Worm (Caenorhabditis elegans) whole organism, L4/young adult: ENCODE results near the gene F14D2.7.

Source experiments
- W03F9.2 ChIP-seq: fragments of 150-350 bp; optimal IDR thresholded peaks from 2 replicates; lab custom pipeline; 2014; ENCODE audit warnings: missing biosample characterization, missing genetic modification characterization
- dao-5 ChIP-seq: sonication (generic microtip); optimal IDR thresholded peaks from 2 replicates; lab custom pipeline; 2016; ENCODE audit warnings: missing genotype, missing genetic modification characterization, moderate library complexity, missing compliant biosample characterization
- him-1 ChIP-seq: sonication (generic microtip); optimal IDR thresholded peaks from 2 replicates; lab custom pipeline; 2016; ENCODE audit warnings: missing genotype, missing genetic modification reagents, missing genetic modification characterization, missing compliant biosample characterization

Gene F14D2.7

DNA sequence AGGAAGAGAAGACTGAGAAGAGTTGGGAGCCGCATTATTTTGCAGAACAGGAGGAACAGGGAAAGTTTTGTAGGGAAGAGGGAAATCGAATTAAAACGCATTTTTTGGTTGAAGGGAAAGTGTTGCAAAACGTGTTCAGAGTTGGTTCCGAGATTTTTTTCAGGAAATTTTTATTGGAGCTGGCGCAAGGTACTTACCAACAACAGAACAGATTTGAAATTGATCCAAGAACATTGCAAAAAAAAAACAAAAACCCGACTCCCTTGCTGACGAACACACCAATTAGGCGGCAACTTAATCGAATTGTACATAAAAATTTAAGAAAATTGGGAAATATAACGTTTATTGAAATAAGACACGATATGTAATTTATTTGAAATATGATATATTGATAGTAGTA lies at the start of gene F14D2.7:
Gene F14D2.7 (minus strand): TSS at position 101 of the 400 bp plus-strand sequence.
- TF ChIP-seq dao-5 (tag; lab: Kevin White, UChicago) (no peak), him-1 (no peak), W03F9.2 (tag; lab: Kevin White, UChicago) (no peak)

DNA sequence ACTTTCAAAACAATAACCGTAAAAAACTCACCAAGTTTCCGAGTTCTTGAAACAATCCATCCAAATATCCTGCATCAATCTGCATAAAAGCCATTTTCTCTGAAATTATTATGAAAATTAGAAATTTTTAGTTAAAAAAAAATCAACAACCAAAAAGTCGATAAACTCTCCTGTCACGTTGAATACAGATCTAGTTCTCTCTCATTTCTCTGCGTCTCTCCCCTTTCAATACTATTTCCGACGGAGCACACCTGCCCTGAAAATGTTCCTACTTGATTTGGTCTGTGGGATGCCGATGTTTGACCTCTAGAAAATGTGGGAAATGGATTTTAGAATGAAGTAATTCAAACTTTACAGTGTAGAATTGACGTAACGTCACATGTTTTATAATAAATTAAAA lies 49.0 kb upstream of the F14D2.7 start, which contains the start of gene T06D4.6:
Gene T06D4.6 (minus strand): TSS at position 101 of the 400 bp plus-strand sequence.
- TF ChIP-seq him-1: no peak
- TF ChIP-seq dao-5 (tag; lab: Kevin White, UChicago): no peak
- TF ChIP-seq W03F9.2 (tag; lab: Kevin White, UChicago): no peak

ce11 chrII:3385736-3386135 lies 47.3 kb upstream of the F14D2.7 start, which contains the start of gene T06D4.2:
Gene T06D4.2 (minus strand): TSS chrII:3385905.
- TF ChIP-seq dao-5 (tag; lab: Kevin White, UChicago): no peak
- TF ChIP-seq him-1: no peak
- TF ChIP-seq W03F9.2 (tag; lab: Kevin White, UChicago): no peak

DNA sequence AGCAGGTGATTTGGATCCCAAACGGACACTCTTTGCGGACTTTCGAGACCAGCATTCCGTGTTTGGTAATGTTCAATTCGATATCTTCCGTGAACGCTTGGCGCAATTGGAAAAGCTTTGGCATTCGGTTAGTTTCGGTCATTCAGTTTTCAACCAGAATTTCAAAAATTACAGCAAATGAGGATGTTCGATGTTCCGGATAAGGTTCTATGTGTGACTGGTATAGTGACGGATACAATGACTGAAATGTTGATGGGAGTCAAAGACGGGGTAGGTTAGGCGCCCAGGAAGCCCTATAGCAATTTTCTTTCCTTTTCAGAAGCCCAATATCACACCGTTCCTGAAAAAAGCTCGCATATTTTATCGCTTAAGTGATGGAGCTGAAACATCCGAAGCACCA lies 44.7 kb upstream of the F14D2.7 start:
- no peak for TF ChIP-seq him-1
- TF ChIP-seq dao-5 (tag; lab: Kevin White, UChicago): no peak
- no peak for TF ChIP-seq W03F9.2 (tag; lab: Kevin White, UChicago)

ce11 chrII:3381510-3381909 lies 43.1 kb upstream of the F14D2.7 start, which contains the start of gene T06D4.1:
Gene T06D4.1 (plus strand): TSS chrII:3381830.
- TF ChIP-seq dao-5 (tag; lab: Kevin White, UChicago) (no peak), him-1 (no peak), W03F9.2 (tag; lab: Kevin White, UChicago) (no peak)

ce11 chrII:3378275-3378674 lies 39.8 kb upstream of the F14D2.7 start, which contains the start of gene Y49F6C.2:
Gene Y49F6C.2 (plus strand): TSS chrII:3378575.
- TF ChIP-seq W03F9.2 (tag; lab: Kevin White, UChicago) (no peak), dao-5 (tag; lab: Kevin White, UChicago) (no peak), him-1 (no peak)

DNA sequence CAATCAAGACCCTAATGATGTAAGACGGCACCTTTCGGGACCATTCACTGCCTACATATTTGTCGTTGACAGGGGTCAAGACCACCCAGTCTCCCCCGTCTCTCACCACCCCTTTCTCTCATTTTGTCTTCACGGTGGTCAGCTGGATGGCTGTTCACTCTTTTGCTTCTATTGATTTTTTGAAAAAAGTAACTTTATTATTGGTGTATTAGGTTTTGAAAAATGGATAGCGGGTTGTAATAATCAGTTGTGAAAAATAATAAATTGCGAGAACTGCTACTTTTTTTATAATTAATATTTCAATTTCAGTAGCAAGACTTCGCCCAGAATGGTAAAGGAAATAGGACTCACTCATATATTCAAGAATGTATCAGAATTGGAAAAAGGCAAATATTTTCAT lies 38.3 kb upstream of the F14D2.7 start, which contains the start of gene bath-9:
Gene bath-9 (plus strand): TSS at position 301 of the 400 bp plus-strand sequence.
- TF ChIP-seq W03F9.2 (tag; lab: Kevin White, UChicago) (no peak), dao-5 (tag; lab: Kevin White, UChicago) (no peak), him-1 (no peak)

DNA sequence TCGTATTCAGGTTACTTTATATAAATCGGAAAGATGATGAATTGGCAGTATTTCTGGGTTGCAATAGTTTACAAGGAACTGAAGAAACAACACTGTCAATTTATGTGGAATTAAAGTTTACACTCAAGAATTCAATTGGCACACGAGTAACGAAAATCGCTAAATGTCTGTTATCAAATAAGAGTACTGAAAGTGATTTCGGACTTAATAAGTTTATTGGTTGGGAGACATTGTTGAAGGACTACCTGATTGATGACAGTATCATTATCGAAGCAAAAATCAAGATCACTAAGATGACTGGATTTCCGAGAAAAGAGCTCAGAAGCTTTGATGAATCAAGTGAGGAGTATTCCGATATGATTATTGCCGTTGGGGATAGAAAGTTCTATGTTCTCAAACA lies 36.8 kb upstream of the F14D2.7 start:
- TF ChIP-seq W03F9.2 (tag; lab: Kevin White, UChicago) (no peak), dao-5 (tag; lab: Kevin White, UChicago) (no peak), him-1 (no peak)

ce11 chrII:3374779-3375178 lies 36.3 kb upstream of the F14D2.7 start, which contains the start of gene bath-10:
Gene bath-10 (plus strand): TSS chrII:3375079.
- TF ChIP-seq dao-5 (tag; lab: Kevin White, UChicago) (no peak), W03F9.2 (tag; lab: Kevin White, UChicago) (no peak), him-1 (no peak)

ce11 chrII:3373875-3374274 lies 35.4 kb upstream of the F14D2.7 start:
- TF ChIP-seq dao-5 (tag; lab: Kevin White, UChicago) (no peak), W03F9.2 (tag; lab: Kevin White, UChicago) (no peak), him-1 (no peak)

DNA sequence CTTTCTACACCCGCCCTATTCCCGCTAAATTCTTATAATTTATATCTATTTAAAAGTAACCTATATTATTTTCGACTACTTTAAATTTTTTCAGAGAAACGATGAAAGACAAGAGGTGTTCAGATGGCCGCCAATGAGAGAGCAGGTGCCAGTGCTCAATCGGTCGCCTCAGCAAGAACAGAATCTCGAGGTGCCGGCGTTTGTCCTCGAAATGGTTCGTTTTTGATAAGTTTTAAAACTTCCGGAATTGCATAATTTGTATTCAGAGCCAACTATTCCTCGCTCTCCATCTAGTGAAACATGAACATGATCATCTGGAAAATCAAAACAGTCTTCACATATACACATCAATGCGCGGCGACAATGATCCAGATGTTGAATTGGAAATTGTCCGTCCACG lies 32.6 kb upstream of the F14D2.7 start, which contains the start of gene bath-23:
Gene bath-23 (plus strand): TSS at position 301 of the 400 bp plus-strand sequence.
- TF ChIP-seq him-1 (no peak), W03F9.2 (tag; lab: Kevin White, UChicago) (no peak), dao-5 (tag; lab: Kevin White, UChicago) (no peak)

ce11 chrII:3370061-3370460 lies 31.6 kb upstream of the F14D2.7 start, which contains the start of gene Y49F6C.8:
Gene Y49F6C.8 (minus strand): TSS chrII:3370111.
- no peak for TF ChIP-seq dao-5 (tag; lab: Kevin White, UChicago)
- no peak for TF ChIP-seq him-1
- TF ChIP-seq W03F9.2 (tag; lab: Kevin White, UChicago): no peak

- no peak for TF ChIP-seq W03F9.2 (tag; lab: Kevin White, UChicago)
- no peak for TF ChIP-seq him-1
- no peak for TF ChIP-seq dao-5 (tag; lab: Kevin White, UChicago)
Measured at ce11 chrII:3368097-3368496, 29.6 kb upstream of the F14D2.7 start, which contains the start of gene Y49F6C.7. Gene Y49F6C.7 (minus strand): TSS chrII:3368197.

DNA sequence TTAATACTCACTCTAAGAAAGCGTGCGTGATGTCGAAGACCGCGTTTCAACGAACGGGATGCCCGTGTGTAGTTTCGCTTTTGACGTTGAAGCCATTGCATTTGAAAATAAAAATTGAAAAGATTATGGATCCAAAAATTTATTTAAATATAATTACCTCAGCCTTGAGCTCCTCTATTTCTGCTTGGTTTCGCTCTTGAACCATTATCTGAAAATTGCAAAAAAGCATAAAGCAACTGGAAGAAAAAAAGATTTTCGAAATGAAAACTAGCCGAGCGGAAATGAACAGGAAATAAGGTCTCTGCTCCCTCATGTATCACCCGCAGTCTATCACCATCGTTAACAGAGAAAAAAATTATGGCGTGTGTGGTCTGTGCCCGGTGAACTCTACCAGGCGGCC lies 28.6 kb upstream of the F14D2.7 start, which contains the start of gene Y49F6C.6:
Gene Y49F6C.6 (minus strand): TSS at position 101 of the 400 bp plus-strand sequence.
- TF ChIP-seq him-1 (no peak), dao-5 (tag; lab: Kevin White, UChicago) (no peak), W03F9.2 (tag; lab: Kevin White, UChicago) (no peak)

DNA sequence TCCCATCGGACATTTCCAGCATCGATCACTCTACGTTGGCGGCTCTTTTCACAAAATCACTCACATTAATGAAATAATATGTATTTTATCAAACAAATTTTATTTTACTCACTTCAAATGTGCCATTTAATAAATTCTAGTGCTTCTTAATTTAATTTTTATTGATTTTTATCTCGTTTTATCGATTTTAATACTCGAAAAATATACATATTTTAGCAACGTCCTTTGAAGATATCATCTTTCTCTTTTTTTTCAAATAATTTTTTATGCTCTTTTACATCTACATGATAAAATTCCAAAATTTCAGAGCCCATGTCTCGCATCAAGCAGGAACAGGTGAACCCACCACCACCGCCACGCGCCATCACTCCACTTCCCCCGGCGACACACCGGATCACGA lies 20.4 kb upstream of the F14D2.7 start, which contains the start of the genes lido-14 and bath-27:
Gene lido-14 (plus strand): TSS at position 301 of the 400 bp plus-strand sequence.
Gene bath-27 (plus strand): TSS at position 306 of the 400 bp plus-strand sequence.
- TF ChIP-seq W03F9.2 (tag; lab: Kevin White, UChicago): no peak
- TF ChIP-seq dao-5 (tag; lab: Kevin White, UChicago): no peak
- no peak for TF ChIP-seq him-1
